Fruit fly (Drosophila melanogaster) S2 (cell line): ENCODE data around the gene Sodh1.

Experiments used
- CG8478 ChIP-seq: fragments of >200 bp; optimal IDR thresholded peaks from 2 replicates; lab custom pipeline; 2018
- CTCF ChIP-seq, 2 experiments: fragments of >200 bp; optimal IDR thresholded peaks; 2 replicates each; lab custom pipeline; 2018

Sodh1 gene

DNA sequence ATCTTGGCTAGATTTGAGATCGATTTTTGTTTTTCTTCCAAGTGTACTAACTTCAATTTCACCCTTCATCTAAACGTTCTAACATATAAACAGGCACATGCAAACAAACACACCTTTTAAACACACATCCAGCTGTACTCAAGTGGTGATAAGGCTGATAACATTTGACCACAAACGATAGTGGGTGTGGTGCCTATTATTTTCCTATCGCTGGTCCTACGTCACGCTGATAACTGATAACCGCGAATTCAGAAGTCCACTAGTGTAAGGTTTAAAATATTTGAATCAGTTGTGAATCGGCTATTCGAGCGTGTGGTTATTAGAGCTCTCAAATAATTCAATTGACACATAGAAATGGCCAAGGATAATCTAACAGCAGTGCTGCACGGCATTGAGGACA lies at the start of gene Sodh1:
Gene Sodh1, plus strand, starts transcription at position 94 of the 400 bp plus-strand sequence.
- TF ChIP-seq CTCF (optimal IDR thresholded peaks at IDR 0.05; lab: Kevin White, UChicago) (no peak), CG8478 (lab: Kevin White, UChicago) (no peak)

DNA sequence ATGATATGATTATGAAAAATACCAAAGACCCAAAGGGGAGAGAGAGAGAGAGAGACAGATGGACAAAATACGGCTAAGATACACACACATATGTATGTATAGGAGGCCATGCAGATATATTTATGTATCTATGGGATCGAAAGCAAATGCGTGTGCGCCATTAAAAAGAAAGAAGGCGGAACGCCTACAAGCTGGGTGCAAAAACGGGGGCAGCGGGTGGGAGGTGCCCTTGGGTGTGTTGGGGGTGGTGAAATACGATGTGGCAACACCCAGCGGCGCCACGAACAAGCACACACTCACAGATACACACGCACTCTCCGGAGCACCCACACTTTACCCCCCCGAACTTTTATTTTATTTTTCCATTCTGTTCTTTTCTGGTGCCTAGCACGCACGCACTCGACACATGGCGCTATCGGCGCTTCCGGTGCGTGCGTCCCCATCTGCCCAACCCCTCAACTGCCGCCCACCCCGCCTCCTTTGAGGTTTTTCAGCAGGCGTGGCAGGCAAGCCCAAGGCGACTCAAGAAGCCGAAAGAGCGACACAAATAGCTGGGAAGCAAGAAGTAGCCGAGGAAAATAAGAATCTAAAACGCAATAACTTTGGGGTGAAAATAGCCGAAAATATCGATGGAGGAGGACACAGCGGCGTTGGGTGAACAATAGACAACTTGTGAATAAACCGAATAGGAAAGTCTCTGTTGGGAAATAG lies 47.5 kb upstream of the Sodh1 start:
- TF ChIP-seq CTCF (optimal IDR thresholded peaks at IDR 0.05; lab: Kevin White, UChicago) (no peak), CG8478 (lab: Kevin White, UChicago) (no peak)

DNA sequence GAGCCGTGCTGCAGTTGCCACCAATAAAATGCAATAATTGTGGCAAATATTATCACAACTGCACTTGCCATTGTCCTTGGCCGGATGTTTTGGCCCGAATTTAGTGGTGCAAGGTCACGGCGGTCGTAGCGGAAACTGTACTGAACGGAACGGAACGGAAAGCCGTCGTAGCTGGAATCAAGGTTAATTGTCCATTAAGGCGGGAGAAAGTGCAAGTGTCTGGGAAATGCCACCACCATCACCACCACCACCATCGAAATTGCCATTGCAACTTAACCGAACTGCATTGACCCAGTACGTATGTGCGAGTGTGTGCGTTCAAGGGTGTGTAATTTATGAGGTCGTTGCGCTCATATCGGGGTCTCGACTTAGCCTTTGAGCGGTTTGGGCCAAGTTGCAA lies 45.2 kb upstream of the Sodh1 start:
- no peak for TF ChIP-seq CTCF (optimal IDR thresholded peaks at IDR 0.05; lab: Kevin White, UChicago)
- TF ChIP-seq CG8478 (lab: Kevin White, UChicago), result no peak

DNA sequence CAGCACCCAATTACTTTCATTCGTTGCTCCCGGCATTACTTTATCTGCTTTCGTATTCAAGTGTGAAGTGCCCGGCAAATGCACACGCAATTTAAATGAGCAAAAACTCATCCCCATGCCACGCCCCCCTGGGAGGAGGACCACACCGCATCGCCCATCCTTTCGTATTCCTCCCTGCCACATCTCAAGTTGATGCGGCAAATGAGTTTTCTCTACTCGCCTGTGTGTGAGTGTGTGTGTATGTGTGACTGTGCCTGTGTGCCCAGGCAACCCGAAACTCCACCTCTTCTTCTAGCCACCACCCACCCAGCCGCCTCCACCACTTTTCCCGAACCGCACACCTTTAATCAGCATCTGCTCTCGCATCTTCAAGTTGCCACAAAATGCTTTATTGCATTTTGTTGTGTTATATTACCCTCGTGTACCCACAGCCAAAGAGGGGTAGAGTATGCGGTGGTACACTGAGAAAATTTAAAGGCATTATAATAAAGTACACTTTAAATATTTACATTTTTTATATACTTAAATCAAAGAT lies 41.0 kb upstream of the Sodh1 start:
- TF ChIP-seq CG8478 (lab: Kevin White, UChicago) (no peak), CTCF (optimal IDR thresholded peaks at IDR 0.05; lab: Kevin White, UChicago) (no peak)

DNA sequence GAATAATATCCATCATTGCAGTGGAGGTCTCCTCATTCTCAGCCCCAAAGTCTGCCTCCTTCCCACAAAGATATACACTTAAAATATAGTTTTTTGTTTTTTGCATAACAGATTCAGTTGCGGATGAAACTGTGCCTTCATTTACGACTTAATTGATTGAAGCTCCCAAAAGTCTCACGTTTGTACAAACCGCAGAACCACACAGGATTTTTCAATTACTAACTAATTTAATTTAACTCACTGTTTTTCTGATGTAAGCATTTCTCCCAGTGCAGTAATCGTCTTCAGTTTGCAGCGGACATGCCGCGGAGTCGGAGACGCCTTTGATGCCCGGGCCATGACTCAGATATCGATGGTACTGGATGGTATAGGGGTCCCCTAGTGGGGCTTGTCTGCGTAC lies 27.6 kb upstream of the Sodh1 start:
- TF ChIP-seq CTCF (optimal IDR thresholded peaks at IDR 0.05; lab: Kevin White, UChicago), result no peak
- no peak for TF ChIP-seq CG8478 (lab: Kevin White, UChicago)

DNA sequence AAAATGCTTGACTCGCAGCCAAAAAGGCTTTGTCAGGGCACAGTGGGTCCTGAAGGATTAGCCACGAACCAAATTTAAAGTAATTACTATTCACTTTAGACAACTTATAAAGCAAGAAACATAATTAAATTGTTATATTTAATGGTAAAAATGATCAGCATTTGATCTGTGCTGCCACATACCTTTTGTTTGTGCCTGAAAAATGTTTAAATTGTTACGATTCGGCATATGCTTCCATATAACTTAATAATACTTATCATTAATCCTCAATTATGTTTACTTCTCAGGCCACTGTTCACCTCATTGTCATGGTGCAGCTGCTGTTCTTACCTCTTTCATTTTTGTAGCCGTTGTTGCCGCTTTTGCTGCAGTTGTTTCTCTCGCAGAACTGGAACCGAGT lies 26.9 kb upstream of the Sodh1 start:
- TF ChIP-seq CG8478 (lab: Kevin White, UChicago), result no peak
- TF ChIP-seq CTCF (optimal IDR thresholded peaks at IDR 0.05; lab: Kevin White, UChicago), result no peak

DNA sequence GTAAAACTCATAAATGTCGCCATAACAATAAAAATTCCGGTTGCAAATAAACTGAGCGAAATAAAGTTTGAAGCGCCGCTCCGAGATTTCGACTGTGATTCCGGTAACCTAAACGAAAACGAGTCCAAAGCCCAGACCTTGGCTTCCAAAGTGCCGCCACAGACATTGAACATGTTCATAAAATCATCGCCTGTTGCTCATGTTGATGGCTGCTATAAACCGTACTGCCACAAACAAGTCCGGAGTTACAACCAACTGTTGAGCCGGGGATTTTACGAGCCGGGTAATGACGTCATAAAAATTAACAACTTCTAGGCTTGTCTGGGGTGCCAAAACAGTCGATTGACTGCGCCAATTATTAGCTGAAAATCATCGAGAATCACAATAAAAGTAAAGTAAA lies 23.6 kb upstream of the Sodh1 start:
- TF ChIP-seq CTCF (optimal IDR thresholded peaks at IDR 0.05; lab: Kevin White, UChicago) (no peak), CG8478 (lab: Kevin White, UChicago) (no peak)

DNA sequence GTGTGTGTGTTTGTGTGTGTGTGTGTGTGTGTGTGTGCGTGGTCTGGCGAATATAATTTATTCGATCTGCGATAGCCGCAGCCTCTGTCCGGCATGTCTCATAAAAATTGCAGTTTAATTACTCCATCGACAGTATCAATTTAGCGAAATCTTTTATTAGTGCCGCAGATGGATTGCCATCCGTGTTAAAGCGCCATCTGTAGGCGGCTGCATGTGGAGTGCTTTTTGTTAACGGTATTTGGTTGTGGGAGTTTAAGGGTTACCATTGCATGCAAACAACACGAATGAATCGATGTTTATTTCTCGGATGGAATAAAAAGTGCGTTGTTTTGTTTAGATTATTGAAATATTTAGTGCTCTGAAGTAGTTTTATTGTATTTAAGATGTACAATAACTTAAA lies 22.7 kb upstream of the Sodh1 start:
- TF ChIP-seq CG8478 (lab: Kevin White, UChicago) (no peak), CTCF (optimal IDR thresholded peaks at IDR 0.05; lab: Kevin White, UChicago) (peak; percentile 77 to 78)

DNA sequence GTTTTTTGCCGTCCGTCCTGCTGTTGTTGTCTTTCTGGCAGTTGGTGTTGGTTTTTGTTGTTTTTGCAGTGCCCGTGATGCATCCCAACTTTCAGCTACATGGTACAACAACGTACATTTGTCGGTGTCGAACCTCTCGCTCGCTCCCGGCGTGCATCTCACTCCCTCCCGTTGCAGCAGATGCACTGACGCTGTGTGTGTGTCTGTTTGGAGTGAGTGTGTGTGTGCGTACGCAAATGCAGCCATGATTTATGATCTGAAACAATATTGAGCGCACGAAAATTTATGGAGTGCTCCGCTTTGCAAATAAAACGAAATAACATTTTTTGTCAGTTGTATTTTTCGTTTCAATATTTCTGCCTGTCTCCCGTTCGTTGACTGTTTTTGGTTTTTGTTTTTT lies 20.6 kb upstream of the Sodh1 start:
- TF ChIP-seq CG8478 (lab: Kevin White, UChicago) (no peak), CTCF (optimal IDR thresholded peaks at IDR 0.05; lab: Kevin White, UChicago) (no peak)

DNA sequence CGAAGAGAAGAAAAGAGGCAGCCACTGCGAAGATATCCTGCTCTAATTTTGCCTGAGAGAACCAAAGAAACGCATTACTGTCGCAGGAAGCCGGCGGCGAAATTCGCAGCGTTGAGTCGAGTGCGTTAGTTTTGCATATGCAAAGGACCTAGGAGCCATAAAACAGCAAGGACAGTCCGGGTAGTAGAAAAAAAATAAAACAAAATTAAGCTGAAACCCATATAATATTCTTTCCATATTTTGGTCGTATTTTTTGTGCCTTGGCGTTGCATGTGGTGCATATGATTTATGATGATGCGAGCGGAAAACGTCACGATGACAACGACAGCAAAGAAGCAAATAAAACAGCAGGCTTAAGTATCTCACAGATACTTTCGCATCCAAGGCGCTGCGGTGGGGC lies 18.4 kb upstream of the Sodh1 start:
- TF ChIP-seq CTCF (optimal IDR thresholded peaks at IDR 0.05; lab: Kevin White, UChicago), result no peak
- TF ChIP-seq CG8478 (lab: Kevin White, UChicago), result no peak

DNA sequence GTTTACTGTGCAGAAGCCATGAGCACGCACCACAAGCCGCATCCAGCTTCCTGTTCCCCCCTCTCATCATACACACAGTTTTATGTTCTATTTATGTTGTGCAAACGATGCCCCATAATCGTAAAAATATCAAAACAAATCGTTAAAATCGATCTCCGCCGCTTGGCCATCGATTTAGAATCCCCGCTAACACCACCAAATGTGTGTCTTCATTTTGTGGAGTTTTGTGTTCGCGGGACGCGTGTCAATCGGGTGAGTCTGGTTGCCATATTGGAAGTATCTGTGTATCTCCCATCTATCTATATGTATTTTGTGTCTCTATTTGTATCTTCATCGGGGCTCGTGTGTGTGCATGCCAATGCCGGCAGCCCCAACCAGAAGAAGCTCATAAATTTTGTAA lies 17.7 kb upstream of the Sodh1 start:
- no peak for TF ChIP-seq CG8478 (lab: Kevin White, UChicago)
- no peak for TF ChIP-seq CTCF (optimal IDR thresholded peaks at IDR 0.05; lab: Kevin White, UChicago)

DNA sequence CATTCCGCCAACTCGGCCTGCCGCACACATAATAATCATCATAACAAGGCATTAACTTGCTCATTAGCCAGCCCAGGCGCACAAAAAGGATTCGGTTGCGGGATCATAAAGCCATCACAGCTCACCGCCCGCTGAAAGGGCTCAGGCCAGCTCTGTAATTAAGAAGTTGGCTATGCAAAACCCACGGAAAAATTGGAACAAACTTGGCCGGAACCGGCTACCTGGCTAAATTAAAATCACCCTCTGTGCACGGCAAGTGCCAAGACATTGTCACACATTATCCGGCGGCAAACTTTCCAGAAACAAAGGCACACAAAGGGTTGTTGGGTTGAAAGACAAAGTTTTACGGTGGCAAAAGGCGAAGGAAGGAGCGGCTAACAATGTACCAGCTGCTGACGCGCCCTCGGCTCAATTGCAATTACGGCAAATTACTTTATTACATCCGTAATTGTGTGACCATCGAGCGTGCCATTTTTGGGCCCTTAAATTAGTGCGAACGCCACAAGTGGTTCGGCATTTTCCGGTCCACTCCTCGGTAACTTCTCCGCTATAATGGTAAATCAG lies 16.4 kb upstream of the Sodh1 start:
- TF ChIP-seq CG8478 (lab: Kevin White, UChicago) (no peak), CTCF (optimal IDR thresholded peaks at IDR 0.05; lab: Kevin White, UChicago) (no peak)

DNA sequence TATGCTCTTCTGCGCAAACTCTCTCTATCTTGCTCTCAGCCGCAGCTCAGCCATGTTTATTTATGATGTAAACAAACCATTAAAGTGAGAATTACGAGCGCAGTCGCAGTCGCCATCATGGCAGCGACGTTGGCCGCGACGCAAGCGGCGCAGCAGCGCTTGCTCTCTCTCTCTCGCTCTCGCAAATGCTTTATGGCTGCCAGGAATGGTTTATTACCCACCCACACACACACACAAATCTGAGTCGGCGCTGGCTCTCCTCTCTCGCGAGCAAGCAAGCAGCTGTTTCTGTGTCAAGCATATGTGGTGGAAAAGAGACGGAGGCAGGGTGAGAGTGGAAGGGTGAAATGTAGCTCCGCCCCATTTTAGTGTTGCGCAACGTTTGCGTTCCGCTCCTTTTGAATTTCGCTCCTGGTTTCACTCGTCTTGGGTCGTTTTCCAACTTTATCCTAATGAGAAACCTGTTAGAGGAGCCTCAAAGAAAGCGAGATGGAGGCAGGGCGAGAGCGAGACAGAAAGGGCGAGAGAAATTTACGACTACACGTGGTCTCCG lies 14.8 kb upstream of the Sodh1 start:
- TF ChIP-seq CG8478 (lab: Kevin White, UChicago) (no peak), CTCF (optimal IDR thresholded peaks at IDR 0.05; lab: Kevin White, UChicago) (peak in 1 of 2 experiments; percentile 21)

DNA sequence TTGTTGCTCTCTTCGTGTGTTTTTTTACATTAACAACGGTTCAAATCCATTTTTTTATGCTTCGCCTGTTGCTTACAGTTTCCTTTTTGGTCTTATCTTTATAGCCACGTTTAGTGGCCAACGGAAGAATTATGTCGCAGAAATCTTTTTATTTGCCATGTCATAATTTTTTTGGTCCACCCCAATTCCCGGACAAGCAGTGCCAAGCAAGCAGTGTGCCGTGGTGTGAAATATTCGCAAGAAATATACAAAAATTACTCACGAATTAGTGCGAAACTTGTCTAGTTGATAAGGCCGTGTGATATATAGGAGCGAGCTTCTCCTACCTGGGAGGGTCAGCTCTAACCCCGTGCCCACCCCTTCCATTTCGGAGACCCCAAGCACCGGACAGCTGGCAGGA lies 11.2 kb upstream of the Sodh1 start:
- TF ChIP-seq CTCF (optimal IDR thresholded peaks at IDR 0.05; lab: Kevin White, UChicago) (no peak), CG8478 (lab: Kevin White, UChicago) (no peak)

DNA sequence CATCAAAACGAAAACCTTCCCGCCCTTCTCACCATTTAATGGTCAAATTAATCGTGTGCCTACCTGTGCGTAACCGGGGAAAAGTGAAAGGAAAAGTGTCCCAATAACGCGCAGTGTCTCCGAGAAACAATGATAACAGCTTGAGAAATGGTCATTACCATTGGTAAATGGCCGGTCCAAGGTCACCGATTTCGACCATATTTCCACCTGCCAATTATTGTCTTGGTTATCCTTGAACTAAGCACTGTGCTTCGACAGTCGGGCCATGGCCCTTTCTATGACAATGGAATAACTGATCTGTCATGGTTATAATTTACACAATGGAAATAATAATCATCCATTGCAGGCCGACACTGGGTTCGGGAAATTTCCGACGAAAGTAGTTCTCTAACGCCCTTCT lies 8.1 kb upstream of the Sodh1 start:
- no peak for TF ChIP-seq CTCF (optimal IDR thresholded peaks at IDR 0.05; lab: Kevin White, UChicago)
- TF ChIP-seq CG8478 (lab: Kevin White, UChicago), result no peak
